Fruit fly (Drosophila melanogaster): ENCODE results near the gene CG2444.

DNA sequence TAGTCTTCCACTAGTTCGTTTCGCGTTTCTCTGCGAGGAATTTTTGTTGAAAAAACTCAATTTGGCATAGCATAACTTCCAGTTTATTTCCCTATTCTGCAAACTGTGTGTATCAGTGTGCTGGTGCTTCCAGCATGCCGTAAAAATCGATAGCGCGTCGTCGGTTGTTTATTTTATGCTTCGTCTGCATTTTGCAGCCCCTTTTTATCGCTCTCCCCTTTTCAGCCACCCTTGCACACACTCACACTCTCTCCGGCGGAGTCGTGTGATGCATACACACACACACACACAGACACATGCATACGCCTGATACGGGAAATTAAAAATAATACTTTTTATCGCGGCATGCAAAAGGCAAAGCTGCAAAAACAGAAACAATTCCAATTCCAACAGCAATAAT, 25.6 kb downstream of the CG2444 start:
- no peak for TF ChIP-seq CTCF (optimal IDR thresholded peaks at IDR 0.05)
- no peak for TF ChIP-seq CG8478 (optimal IDR thresholded peaks at IDR 0.05)
